Fruit fly (Drosophila melanogaster) whole organism, adult: ENCODE data around the gene CG33631.

Source experiments
- CG11617 ChIP-seq: fragments of 200-800 bp; sonication (Bioruptor generic); optimal IDR thresholded peaks from 2 replicates; lab custom pipeline; 2017; ENCODE audit warnings: mild to moderate bottlenecking, missing biosample characterization, missing genetic modification reagents, missing genetic modification characterization
- CG1620 ChIP-seq: fragments of 200-800 bp; sonication (Bioruptor generic); optimal IDR thresholded peaks from 2 replicates; lab custom pipeline; 2016; ENCODE audit warnings: missing biosample characterization, missing genetic modification characterization
- CG33017 ChIP-seq: fragments of 200-800 bp; sonication (Bioruptor generic); optimal IDR thresholded peaks from 2 replicates; lab custom pipeline; 2018; ENCODE audit warnings: missing biosample characterization, mild to moderate bottlenecking, missing genetic modification characterization, moderate library complexity
- CG5204 ChIP-seq: fragments of 200-800 bp; sonication (Bioruptor generic); optimal IDR thresholded peaks from 2 replicates; lab custom pipeline; 2016; ENCODE audit warnings: missing biosample characterization, missing genetic modification characterization
- Crg-1 ChIP-seq: fragments of 200-800 bp; sonication (Bioruptor generic); optimal IDR thresholded peaks from 2 replicates; lab custom pipeline; 2016; ENCODE audit warnings: missing biosample characterization, missing genetic modification characterization
- Hr96 ChIP-seq: fragments of 200-800 bp; sonication (Bioruptor generic); optimal IDR thresholded peaks from 2 replicates; lab custom pipeline; 2016; ENCODE audit warnings: missing biosample characterization, missing genetic modification characterization
- Mnt ChIP-seq: fragments of 200-800 bp; sonication (Bioruptor generic); optimal IDR thresholded peaks from 2 replicates; lab custom pipeline; 2016; ENCODE audit warnings: missing biosample characterization, mild to moderate bottlenecking, missing genetic modification characterization
- cnc ChIP-seq, 2 experiments: fragments of >200 bp; optimal IDR thresholded peaks; 2 replicates each; lab custom pipeline; 2017
- kay ChIP-seq: fragments of 200-800 bp; sonication (Bioruptor generic); peaks from one replicate; lab custom pipeline; 2016; ENCODE audit warnings: missing biosample characterization, missing genetic modification characterization, borderline replicate concordance
- ovo ChIP-seq: fragments of 200-800 bp; sonication (Bioruptor generic); optimal IDR thresholded peaks from 2 replicates; lab custom pipeline; 2016; ENCODE audit warnings: missing biosample characterization, missing genetic modification characterization
- pad ChIP-seq: fragments of 200-800 bp; sonication (Bioruptor generic); optimal IDR thresholded peaks from 3 replicates; lab custom pipeline; 2017; ENCODE audit warnings: missing biosample characterization, missing genetic modification characterization, mild to moderate bottlenecking, moderate library complexity, missing genetic modification reagents
- toe ChIP-seq: fragments of 200-800 bp; sonication (Bioruptor generic); optimal IDR thresholded peaks from 2 replicates; lab custom pipeline; 2016; ENCODE audit warnings: missing biosample characterization, missing genetic modification characterization

- no peak for TF ChIP-seq CG1620 (GFP tag; lab: Kevin White, UChicago)
- TF ChIP-seq toe (GFP tag; lab: Kevin White, UChicago): no peak
- TF ChIP-seq Hr96 (GFP tag; lab: Kevin White, UChicago): no peak
- peak; percentile 70 for TF ChIP-seq CG33017 (tag; lab: Kevin White, UChicago)
- no peak for TF ChIP-seq cnc (optimal IDR thresholded peaks at IDR 0.05; lab: Kevin White, UChicago)
- TF ChIP-seq CG11617: no peak
- peak; percentile 22 for TF ChIP-seq pad
- peak; percentile 2 for TF ChIP-seq CG5204 (GFP tag; lab: Kevin White, UChicago)
- TF ChIP-seq ovo: peak; percentile 58
- TF ChIP-seq kay (GFP tag; lab: Kevin White, UChicago): no peak
- TF ChIP-seq Crg-1 (GFP tag; lab: Kevin White, UChicago): peak; percentile 34
- peak; percentile 53 for TF ChIP-seq Mnt (GFP tag; lab: Kevin White, UChicago)
Measured at dm6 chr3R:10054278-10054975, 9.4 kb upstream of the CG33631 start.
